Worm (Caenorhabditis elegans) whole organism, L3 larva: ENCODE results near the gene srap-1.

Source experiments
- R02D3.7 ChIP-seq: fragments of 150-350 bp; optimal IDR thresholded peaks from 2 replicates; lab custom pipeline; 2014; ENCODE audit warnings: missing biosample characterization, missing genetic modification characterization
- aly-2 ChIP-seq: fragments of 150-350 bp; optimal IDR thresholded peaks from 2 replicates; lab custom pipeline; 2014; ENCODE audit warnings: missing biosample characterization, missing genetic modification characterization
- ama-1 ChIP-seq: fragments of 150-350 bp; optimal IDR thresholded peaks from 2 replicates; lab custom pipeline; 2018
- ceh-16 ChIP-seq: sonication (generic microtip); optimal IDR thresholded peaks from 2 replicates; lab custom pipeline; 2017; ENCODE audit warnings: missing biosample characterization, missing genetic modification characterization
- ceh-28 ChIP-seq: fragments of 150-350 bp; optimal IDR thresholded peaks from 2 replicates; lab custom pipeline; 2014; ENCODE audit warnings: missing biosample characterization, missing genetic modification reagents, missing genetic modification characterization
- ceh-82 ChIP-seq: fragments of 150-350 bp; optimal IDR thresholded peaks from 2 replicates; lab custom pipeline; 2014; ENCODE audit warnings: missing biosample characterization, missing genetic modification characterization
- ceh-9 ChIP-seq: sonication (generic microtip); optimal IDR thresholded peaks from 2 replicates; lab custom pipeline; 2018; ENCODE audit warnings: missing biosample characterization, missing genetic modification characterization
- daf-12 ChIP-seq: fragments of 150-350 bp; optimal IDR thresholded peaks from 2 replicates; lab custom pipeline; 2014; ENCODE audit warnings: missing biosample characterization, missing genetic modification reagents, missing genetic modification characterization
- elt-1 ChIP-seq: fragments of 150-350 bp; optimal IDR thresholded peaks from 2 replicates; lab custom pipeline; 2014; ENCODE audit warnings: missing biosample characterization, missing genetic modification characterization
- elt-2 ChIP-seq: sonication (generic microtip); optimal IDR thresholded peaks from 2 replicates; lab custom pipeline; 2016; ENCODE audit warnings: missing genetic modification reagents, mild to moderate bottlenecking, missing genetic modification characterization, missing compliant biosample characterization
- elt-3 ChIP-seq, 3 experiments: fragments of 150-350 bp in 1 of 3; sonication (generic microtip) in 2 of 3; optimal IDR thresholded peaks; 2 replicates in 2 of 3; 4 replicates in 1 of 3; lab custom pipeline; 2014 to 2017; ENCODE audit warnings: missing biosample characterization in 3 of 3, missing genetic modification characterization in 3 of 3
- eor-1 ChIP-seq, 2 experiments: fragments of 150-350 bp; optimal IDR thresholded peaks; 2 replicates each; lab custom pipeline; 2014 to 2018; ENCODE audit warnings: missing biosample characterization in 2 of 2, missing genetic modification characterization in 2 of 2
- fkh-10 ChIP-seq: sonication (generic microtip); optimal IDR thresholded peaks from 2 replicates; lab custom pipeline; 2017; ENCODE audit warnings: missing biosample characterization, missing genetic modification reagents, missing genetic modification characterization
- fkh-2 ChIP-seq: fragments of 150-350 bp; optimal IDR thresholded peaks from 2 replicates; lab custom pipeline; 2014; ENCODE audit warnings: missing biosample characterization, missing genetic modification reagents, missing genetic modification characterization
- fos-1 ChIP-seq: fragments of 150-350 bp; optimal IDR thresholded peaks from 2 replicates; lab custom pipeline; 2014; ENCODE audit warnings: missing biosample characterization, missing genetic modification characterization
- hmg-11 ChIP-seq: sonication (generic microtip); optimal IDR thresholded peaks from 2 replicates; lab custom pipeline; 2016; ENCODE audit warnings: missing genetic modification characterization, missing compliant biosample characterization
- jun-1 ChIP-seq: fragments of 150-350 bp; optimal IDR thresholded peaks from 2 replicates; lab custom pipeline; 2014; ENCODE audit warnings: missing biosample characterization, missing genetic modification reagents, missing genetic modification characterization
- lin-15B ChIP-seq: fragments of 150-350 bp; optimal IDR thresholded peaks from 2 replicates; lab custom pipeline; 2014; ENCODE audit warnings: missing biosample characterization, missing genetic modification characterization
- lin-39 ChIP-seq: fragments of 150-350 bp; optimal IDR thresholded peaks from 2 replicates; lab custom pipeline; 2018; ENCODE audit warnings: missing biosample characterization, missing genetic modification reagents, missing genetic modification characterization
- lsy-12 ChIP-seq: sonication (generic microtip); optimal IDR thresholded peaks from 2 replicates; lab custom pipeline; 2016; ENCODE audit warnings: mild to moderate bottlenecking, missing genetic modification characterization, missing compliant biosample characterization
- mdl-1 ChIP-seq: fragments of 150-350 bp; optimal IDR thresholded peaks from 2 replicates; lab custom pipeline; 2014; ENCODE audit warnings: missing biosample characterization, missing genetic modification characterization
- nfya-1 ChIP-seq: sonication (generic microtip); optimal IDR thresholded peaks from 2 replicates; lab custom pipeline; 2017; ENCODE audit warnings: missing genetic modification characterization, mild to moderate bottlenecking, missing compliant biosample characterization, antibody characterized with exemption, moderate library complexity; ENCODE audit not compliant: insufficient read depth
- nhr-12 ChIP-seq: fragments of 150-350 bp; optimal IDR thresholded peaks from 2 replicates; lab custom pipeline; 2014; ENCODE audit warnings: missing biosample characterization, missing genetic modification characterization
- nhr-23 ChIP-seq: fragments of 150-350 bp; optimal IDR thresholded peaks from 2 replicates; lab custom pipeline; 2014; ENCODE audit warnings: missing biosample characterization, missing genetic modification reagents, missing genetic modification characterization
- nhr-237 ChIP-seq: fragments of 150-350 bp; optimal IDR thresholded peaks from 2 replicates; lab custom pipeline; 2014; ENCODE audit warnings: missing biosample characterization, missing genetic modification characterization
- nhr-25 ChIP-seq: sonication (generic microtip); optimal IDR thresholded peaks from 2 replicates; lab custom pipeline; 2017; ENCODE audit warnings: missing biosample characterization, missing genetic modification characterization
- nhr-43 ChIP-seq: sonication (generic microtip); optimal IDR thresholded peaks from 2 replicates; lab custom pipeline; 2016; ENCODE audit warnings: mild to moderate bottlenecking, missing genetic modification characterization, missing compliant biosample characterization; ENCODE audit not compliant: poor library complexity, severe bottlenecking
- nhr-67 ChIP-seq: fragments of 150-350 bp; optimal IDR thresholded peaks from 2 replicates; lab custom pipeline; 2014; ENCODE audit warnings: missing biosample characterization, missing genetic modification characterization
- nhr-76 ChIP-seq: fragments of 150-350 bp; sonication (generic microtip); optimal IDR thresholded peaks from 5 replicates; lab custom pipeline; 2014; ENCODE audit warnings: missing biosample characterization, missing genetic modification characterization
- nhr-77 ChIP-seq: fragments of 150-350 bp; optimal IDR thresholded peaks from 2 replicates; lab custom pipeline; 2014; ENCODE audit warnings: missing biosample characterization, missing genetic modification characterization
- pha-4 ChIP-seq: fragments of 150-350 bp; optimal IDR thresholded peaks from 2 replicates; lab custom pipeline; 2014; ENCODE audit warnings: missing biosample characterization, missing genetic modification reagents, missing genetic modification characterization
- pqm-1 ChIP-seq: fragments of 150-350 bp; optimal IDR thresholded peaks from 2 replicates; lab custom pipeline; 2017; ENCODE audit warnings: missing biosample characterization, missing genetic modification characterization, inconsistent platforms
- sea-2 ChIP-seq: fragments of 150-350 bp; sonication (generic microtip); optimal IDR thresholded peaks from 4 replicates; lab custom pipeline; 2014; ENCODE audit warnings: missing biosample characterization, missing genetic modification reagents, missing genetic modification characterization
- skn-1 ChIP-seq: fragments of 150-350 bp; optimal IDR thresholded peaks from 2 replicates; lab custom pipeline; 2014; ENCODE audit warnings: missing biosample characterization, missing genetic modification characterization
- tbx-2 ChIP-seq: sonication (generic microtip); optimal IDR thresholded peaks from 2 replicates; lab custom pipeline; 2016; ENCODE audit warnings: mild to moderate bottlenecking, missing genetic modification characterization, missing compliant biosample characterization
- unc-39 ChIP-seq: sonication (generic microtip); optimal IDR thresholded peaks from 4 replicates; lab custom pipeline; 2017; ENCODE audit warnings: missing biosample characterization, missing genetic modification characterization
- unc-62 ChIP-seq: fragments of 150-350 bp; sonication (generic microtip); optimal IDR thresholded peaks from 4 replicates; lab custom pipeline; 2014; ENCODE audit warnings: missing biosample characterization, missing genetic modification reagents, missing genetic modification characterization
- zag-1 ChIP-seq: fragments of 150-350 bp; optimal IDR thresholded peaks from 2 replicates; lab custom pipeline; 2014; ENCODE audit warnings: missing biosample characterization, missing genetic modification characterization
- ztf-11 ChIP-seq: fragments of 150-350 bp; optimal IDR thresholded peaks from 2 replicates; lab custom pipeline; 2014; ENCODE audit warnings: missing biosample characterization, missing genetic modification characterization
- ztf-4 ChIP-seq: fragments of 150-350 bp; optimal IDR thresholded peaks from 2 replicates; lab custom pipeline; 2014; ENCODE audit warnings: missing biosample characterization, missing genetic modification characterization

The srap-1 gene

ce11 chrII:11202581-11203271, at the start of gene srap-1:
Gene srap-1 (plus strand): TSS chrII:11203221.
- TF ChIP-seq nhr-25 (tag; lab: Kevin White, UChicago) (peak; percentile 6), pha-4 (no peak), elt-1 (peak; percentile 46), lsy-12 (no peak)
- TF ChIP-seq, all 47 proteins: peak for 2

- TF ChIP-seq nhr-23 (tag; lab: Kevin White, UChicago) (no peak), skn-1 (tag; lab: Kevin White, UChicago) (peak; percentile 18), eor-1 (tag; optimal IDR thresholded peaks at IDR 0.05; lab: Kevin White, UChicago) (no peak), ztf-4 (tag; lab: Kevin White, UChicago) (no peak), nhr-67 (tag; lab: Kevin White, UChicago) (no peak), hmg-11 (tag; lab: Kevin White, UChicago) (no peak), elt-2 (tag; lab: Kevin White, UChicago) (peak; percentile 91), aly-2 (tag; lab: Kevin White, UChicago) (no peak), jun-1 (peak; percentile 40), nhr-25 (tag; lab: Kevin White, UChicago) (no peak), pha-4 (peak; percentile 48)
These were observed 49.2 kb upstream of the srap-1 start for ce11 chrII:11153800-11154199.

- TF ChIP-seq jun-1 = no peak
- no peak for TF ChIP-seq daf-12
- TF ChIP-seq eor-1 (tag; optimal IDR thresholded peaks at IDR 0.05; lab: Kevin White, UChicago) = no peak
- TF ChIP-seq fkh-2 (tag; lab: Kevin White, UChicago) = no peak
- no peak for TF ChIP-seq nhr-12 (tag; lab: Kevin White, UChicago)
- no peak for TF ChIP-seq lin-15B (tag; lab: Kevin White, UChicago)
- TF ChIP-seq elt-2 (tag; lab: Kevin White, UChicago) = peak; percentile 71
These were observed 48.1 kb upstream of the srap-1 start for ce11 chrII:11154957-11155356.

- TF ChIP-seq nhr-76 (tag; lab: Kevin White, UChicago) (no peak), lin-39 (tag; lab: Kevin White, UChicago) (no peak), elt-1 (no peak), elt-2 (tag; lab: Kevin White, UChicago) (peak; percentile 60), sea-2 (GFP tag; lab: Kevin White, UChicago) (no peak), fos-1 (tag; lab: Kevin White, UChicago) (no peak), hmg-11 (tag; lab: Kevin White, UChicago) (no peak)
These were observed 47.6 kb upstream of the srap-1 start for ce11 chrII:11155400-11155799.

- TF ChIP-seq unc-39 (no peak), jun-1 (peak; percentile 18), pha-4 (peak; percentile 65), nhr-23 (tag; lab: Kevin White, UChicago) (no peak), elt-2 (tag; lab: Kevin White, UChicago) (peak; percentile 53)
These were observed 46.9 kb upstream of the srap-1 start for ce11 chrII:11156160-11156559.

- TF ChIP-seq elt-1 (no peak), lin-39 (tag; lab: Kevin White, UChicago) (peak; percentile 58), sea-2 (GFP tag; lab: Kevin White, UChicago) (no peak), daf-12 (no peak), nhr-77 (tag; lab: Kevin White, UChicago) (no peak), tbx-2 (tag; lab: Kevin White, UChicago) (no peak), mdl-1 (tag; lab: Kevin White, UChicago) (no peak), eor-1 (tag; optimal IDR thresholded peaks at IDR 0.05; lab: Kevin White, UChicago) (no peak), nhr-237 (no peak), elt-2 (tag; lab: Kevin White, UChicago) (peak; percentile 56), lin-15B (tag; lab: Kevin White, UChicago) (no peak), aly-2 (tag; lab: Kevin White, UChicago) (no peak), nhr-23 (tag; lab: Kevin White, UChicago) (no peak), zag-1 (tag; lab: Kevin White, UChicago) (no peak), ceh-16 (tag; lab: Kevin White, UChicago) (no peak), nhr-76 (tag; lab: Kevin White, UChicago) (no peak), ceh-9 (tag; lab: Kevin White, UChicago) (no peak), pqm-1 (tag; lab: Kevin White, UChicago) (no peak), unc-62 (GFP tag; lab: Kevin White, UChicago) (peak; percentile 11), ceh-28 (no peak), nfya-1 (tag; lab: Kevin White, UChicago) (peak; percentile 42), fos-1 (tag; lab: Kevin White, UChicago) (no peak), pha-4 (peak; percentile 12), ama-1 (lab: Kevin White, UChicago) (no peak), elt-3 (tag; optimal IDR thresholded peaks at IDR 0.05; lab: Kevin White, UChicago) (no peak), jun-1 (peak; percentile 32), fkh-10 (no peak), ztf-11 (tag; lab: Kevin White, UChicago) (no peak), R02D3.7 (tag; lab: Kevin White, UChicago) (peak; percentile 3), nhr-43 (peak; percentile 33), ceh-82 (tag; lab: Kevin White, UChicago) (peak; percentile 12)
These were observed 45.4 kb upstream of the srap-1 start for ce11 chrII:11157660-11158059.
